Fruit fly (Drosophila melanogaster): ENCODE results near the gene betaTub85D.
A peak's percentile ranks its signal among the peaks of the same experiment; 100 is the strongest.

Gene betaTub85D

DNA sequence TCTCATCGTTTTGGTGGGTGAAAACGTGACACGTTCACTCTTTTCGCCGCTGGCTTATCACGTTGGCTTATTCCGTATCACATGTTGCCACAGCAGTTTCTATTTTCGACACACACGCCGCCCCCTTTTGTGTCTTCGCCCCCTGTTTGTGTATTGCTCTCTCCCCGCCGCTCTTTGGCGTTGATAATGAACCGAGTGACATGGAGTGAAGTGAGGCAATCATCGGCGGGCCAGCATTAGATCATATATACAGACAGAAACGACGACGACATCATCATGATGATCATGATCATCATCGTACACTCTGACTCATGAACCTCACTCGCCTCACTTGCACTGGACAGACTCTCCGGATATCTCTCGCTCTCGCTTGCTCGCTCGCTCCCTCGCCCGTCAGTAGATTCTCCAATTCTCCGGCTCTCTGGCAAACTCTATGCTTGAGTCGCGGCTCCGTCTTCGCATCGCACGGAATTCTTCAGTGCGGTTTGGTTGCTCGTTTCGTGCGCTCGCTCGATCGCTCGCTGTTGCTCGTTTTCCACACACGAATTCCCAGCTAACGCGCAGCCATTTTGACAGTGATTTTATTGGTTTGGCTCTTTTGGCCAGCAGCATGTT, 26.4 kb upstream of the betaTub85D start (continued):
- TF ChIP-seq HLH4C (GFP tag; IDR thresholded peaks at IDR 0.05; ENCODE audit: partially characterized antibody): peak; percentile 40; the same call in 1 of the 3 replicates
- peak; percentile 57; the same call in 2 of the 3 replicates for TF ChIP-seq so (GFP tag; IDR thresholded peaks at IDR 0.05)
- TF ChIP-seq E2f2 (GFP tag; IDR thresholded peaks at IDR 0.05): no peak; the same call in 1 of the 2 replicates
- TF ChIP-seq cad (GFP tag; optimal IDR thresholded peaks at IDR 0.05): no peak
- no peak for TF ChIP-seq wek (GFP tag; optimal IDR thresholded peaks at IDR 0.05)
- TF ChIP-seq CG10543 (GFP tag; optimal IDR thresholded peaks at IDR 0.05): peak; percentile 66
- TF ChIP-seq CG18619 (GFP tag; optimal IDR thresholded peaks at IDR 0.05): no peak
- TF ChIP-seq TFAM (GFP tag; optimal IDR thresholded peaks at IDR 0.05): no peak
- TF ChIP-seq bowl (GFP tag; IDR thresholded peaks at IDR 0.05): no peak; the same call in 1 of the 2 replicates
- 0 out of 3 replicates have a peak, but pooled peaks have one; percentile 20 for TF ChIP-seq CG34422 (GFP tag; IDR thresholded peaks at IDR 0.05)
- TF ChIP-seq CG7928 (GFP tag; optimal IDR thresholded peaks at IDR 0.05): no peak
- no peak for TF ChIP-seq CG8388 (GFP tag; optimal IDR thresholded peaks at IDR 0.05)
- TF ChIP-seq fd3F (GFP tag; optimal IDR thresholded peaks at IDR 0.05): no peak
- no peak for TF ChIP-seq CG7839 (tag; optimal IDR thresholded peaks at IDR 0.05)
- TF ChIP-seq sim (GFP tag; IDR thresholded peaks at IDR 0.05): no peak
- no peak for TF ChIP-seq H15 (GFP tag; IDR thresholded peaks at IDR 0.05)
- no peak for TF ChIP-seq CG8089 (GFP tag; optimal IDR thresholded peaks at IDR 0.05)
- no peak for TF ChIP-seq Xbp1 (GFP tag; optimal IDR thresholded peaks at IDR 0.05)
- TF ChIP-seq kni (GFP tag; optimal IDR thresholded peaks at IDR 0.05): peak; percentile 56
- no peak for TF ChIP-seq emc (GFP tag; optimal IDR thresholded peaks at IDR 0.05)
- no peak for TF ChIP-seq wdn (GFP tag; IDR thresholded peaks at IDR 0.05)
- TF ChIP-seq Dbx (GFP tag; IDR thresholded peaks at IDR 0.05): no peak
- peak; percentile 55 for TF ChIP-seq CG15269 (tag; optimal IDR thresholded peaks at IDR 0.05)
- no peak for TF ChIP-seq Camta (GFP tag; optimal IDR thresholded peaks at IDR 0.05)
- TF ChIP-seq CG6765 (GFP tag; optimal IDR thresholded peaks at IDR 0.05): no peak
- TF ChIP-seq Rfx (GFP tag; IDR thresholded peaks at IDR 0.05): 0 out of 2 replicates have a peak, but pooled peaks have one; percentile 36
- TF ChIP-seq Bgb (GFP tag; IDR thresholded peaks at IDR 0.05; ENCODE audit: partially characterized antibody): peak; percentile 14; the same call in 1 of the 2 replicates
- TF ChIP-seq CG13123 (GFP tag; optimal IDR thresholded peaks at IDR 0.05): no peak
- no peak for TF ChIP-seq grau (tag; optimal IDR thresholded peaks at IDR 0.05)
- TF ChIP-seq Ets97D (GFP tag; optimal IDR thresholded peaks at IDR 0.05): no peak
- no peak for TF ChIP-seq br (optimal IDR thresholded peaks at IDR 0.05)
- no peak for TF ChIP-seq sisA (GFP tag; IDR thresholded peaks at IDR 0.05)
- no peak for TF ChIP-seq stwl (tag; optimal IDR thresholded peaks at IDR 0.05)
- no peak for TF ChIP-seq CG2116 (GFP tag; optimal IDR thresholded peaks at IDR 0.05)
- TF ChIP-seq CG17359 (tag; optimal IDR thresholded peaks at IDR 0.05): no peak
- no peak for TF ChIP-seq CG7357 (GFP tag; IDR thresholded peaks at IDR 0.05)
- no peak for TF ChIP-seq Hsf (GFP tag; optimal IDR thresholded peaks at IDR 0.05)
- TF ChIP-seq CG1233 (GFP tag; optimal IDR thresholded peaks at IDR 0.05): no peak
- TF ChIP-seq Hr3 (GFP tag; optimal IDR thresholded peaks at IDR 0.05): no peak
- TF ChIP-seq CG11398 (GFP tag; optimal IDR thresholded peaks at IDR 0.05): no peak
- no peak for TF ChIP-seq CG17568 (GFP tag; optimal IDR thresholded peaks at IDR 0.05)
- no peak for TF ChIP-seq ac (GFP tag; optimal IDR thresholded peaks at IDR 0.05)
- TF ChIP-seq oc (tag; optimal IDR thresholded peaks at IDR 0.05): peak; percentile 51
- TF ChIP-seq Dfd (GFP tag; optimal IDR thresholded peaks at IDR 0.05): peak in 1 of 2 experiments; percentile 21
- TF ChIP-seq CG18599 (GFP tag; optimal IDR thresholded peaks at IDR 0.05): peak; percentile 41
- no peak for TF ChIP-seq BEAF-32 (GFP tag; optimal IDR thresholded peaks at IDR 0.05)
- TF ChIP-seq Gsc (GFP tag; IDR thresholded peaks at IDR 0.05): no peak
- no peak for TF ChIP-seq lbe (GFP tag; optimal IDR thresholded peaks at IDR 0.05)
- no peak for TF ChIP-seq ato (GFP tag; IDR thresholded peaks at IDR 0.05; ENCODE audit: partially characterized antibody)
- no peak for TF ChIP-seq Lim3 (GFP tag; IDR thresholded peaks at IDR 0.05)

Data from whole organism, embryonic.